Worm (Caenorhabditis elegans) whole organism, late embryonic: ENCODE data around the gene msp-64.

Experiments used
- C08G9.2 ChIP-seq: sonication (generic microtip); optimal IDR thresholded peaks from 2 replicates; lab custom pipeline; 2016; ENCODE audit warnings: mild to moderate bottlenecking, missing genetic modification characterization, moderate library complexity, missing compliant biosample characterization
- C38D4.7 ChIP-seq: fragments of 200-800 bp; sonication (Bioruptor generic); optimal IDR thresholded peaks from 2 replicates; lab custom pipeline; 2018; ENCODE audit warnings: mild to moderate bottlenecking, missing genetic modification characterization, moderate library complexity, missing compliant biosample characterization
- F13H6.1 ChIP-seq: sonication (generic microtip); optimal IDR thresholded peaks from 2 replicates; lab custom pipeline; 2016; ENCODE audit warnings: missing genetic modification characterization, missing compliant biosample characterization
- K02D7.2 ChIP-seq: sonication (generic microtip); optimal IDR thresholded peaks from 2 replicates; lab custom pipeline; 2017; ENCODE audit warnings: mild to moderate bottlenecking, missing genetic modification characterization, missing compliant biosample characterization
- T23F11.4 ChIP-seq: fragments of 200-800 bp; sonication (Bioruptor generic); optimal IDR thresholded peaks from 2 replicates; lab custom pipeline; 2018; ENCODE audit warnings: mild to moderate bottlenecking, missing genetic modification characterization, missing compliant biosample characterization
- Y22D7AL.16 ChIP-seq: sonication (generic microtip); optimal IDR thresholded peaks from 2 replicates; lab custom pipeline; 2016; ENCODE audit warnings: missing genetic modification characterization, missing compliant biosample characterization
- ama-1 ChIP-seq: fragments of 150-350 bp; optimal IDR thresholded peaks from 2 replicates; lab custom pipeline; 2014
- ceh-14 ChIP-seq: sonication (generic microtip); optimal IDR thresholded peaks from 2 replicates; lab custom pipeline; 2016; ENCODE audit warnings: missing genotype, missing genetic modification characterization, missing compliant biosample characterization
- ceh-18 ChIP-seq: sonication (generic microtip); optimal IDR thresholded peaks from 2 replicates; lab custom pipeline; 2016; ENCODE audit warnings: missing genetic modification characterization, missing compliant biosample characterization
- ceh-2 ChIP-seq: sonication (generic microtip); optimal IDR thresholded peaks from 2 replicates; lab custom pipeline; 2016; ENCODE audit warnings: missing genotype, missing genetic modification characterization, missing compliant biosample characterization
- ceh-22 ChIP-seq: sonication (generic microtip); optimal IDR thresholded peaks from 2 replicates; lab custom pipeline; 2017; ENCODE audit warnings: missing biosample characterization, missing genetic modification characterization
- ceh-24 ChIP-seq: sonication (generic microtip); optimal IDR thresholded peaks from 2 replicates; lab custom pipeline; 2016; ENCODE audit warnings: mild to moderate bottlenecking, missing genetic modification characterization, missing compliant biosample characterization
- ceh-34 ChIP-seq: sonication (generic microtip); optimal IDR thresholded peaks from 2 replicates; lab custom pipeline; 2016; ENCODE audit warnings: mild to moderate bottlenecking, missing genetic modification characterization, missing compliant biosample characterization
- ceh-45 ChIP-seq: fragments of 200-800 bp; sonication (Bioruptor generic); IDR thresholded peaks from 2 replicates; pipeline ENCODE4 v1.3.6; 2022; ENCODE audit warnings: missing genetic modification reagents, missing genetic modification characterization, missing compliant biosample characterization
- ceh-48 ChIP-seq: sonication (generic microtip); optimal IDR thresholded peaks from 2 replicates; lab custom pipeline; 2016; ENCODE audit warnings: missing genetic modification characterization, inconsistent platforms, missing compliant biosample characterization
- ceh-6 ChIP-seq: fragments of 200-800 bp; sonication (Bioruptor generic); optimal IDR thresholded peaks from 2 replicates; lab custom pipeline; 2018; ENCODE audit warnings: mild to moderate bottlenecking, missing genetic modification characterization, missing compliant biosample characterization
- che-1 ChIP-seq: sonication (generic microtip); optimal IDR thresholded peaks from 2 replicates; lab custom pipeline; 2016; ENCODE audit warnings: mild to moderate bottlenecking, missing genetic modification characterization, missing compliant biosample characterization
- dve-1 ChIP-seq: sonication (generic microtip); optimal IDR thresholded peaks from 2 replicates; lab custom pipeline; 2017; ENCODE audit warnings: antibody characterized with exemption, mild to moderate bottlenecking, missing genetic modification characterization, missing compliant biosample characterization
- elt-4 ChIP-seq: sonication (generic microtip); optimal IDR thresholded peaks from 2 replicates; lab custom pipeline; 2016; ENCODE audit warnings: missing genetic modification characterization, missing compliant biosample characterization
- ets-4 ChIP-seq: sonication (generic microtip); optimal IDR thresholded peaks from 2 replicates; lab custom pipeline; 2016; ENCODE audit warnings: missing genetic modification characterization, missing compliant biosample characterization
- fax-1 ChIP-seq: sonication (generic microtip); optimal IDR thresholded peaks from 2 replicates; lab custom pipeline; 2016; ENCODE audit warnings: missing genotype, missing genetic modification characterization, missing compliant biosample characterization
- gmeb-2 ChIP-seq: sonication (generic microtip); optimal IDR thresholded peaks from 2 replicates; lab custom pipeline; 2016; ENCODE audit warnings: missing genetic modification characterization, inconsistent platforms, missing compliant biosample characterization
- hlh-13 ChIP-seq: fragments of 200-800 bp; sonication (Bioruptor generic); optimal IDR thresholded peaks from 2 replicates; lab custom pipeline; 2018; ENCODE audit warnings: mild to moderate bottlenecking, missing genetic modification characterization, missing compliant biosample characterization
- hlh-15 ChIP-seq: sonication (generic microtip); optimal IDR thresholded peaks from 2 replicates; lab custom pipeline; 2016; ENCODE audit warnings: missing genetic modification characterization, missing compliant biosample characterization
- lin-11 ChIP-seq: fragments of 200-800 bp; sonication (Bioruptor generic); optimal IDR thresholded peaks from 2 replicates; lab custom pipeline; 2018; ENCODE audit warnings: mild to moderate bottlenecking, missing genetic modification characterization, missing compliant biosample characterization
- madf-2 ChIP-seq: sonication (generic microtip); optimal IDR thresholded peaks from 2 replicates; lab custom pipeline; 2017; ENCODE audit warnings: missing genetic modification characterization, missing compliant biosample characterization
- mec-3 ChIP-seq: sonication (generic microtip); optimal IDR thresholded peaks from 2 replicates; lab custom pipeline; 2016; ENCODE audit warnings: borderline replicate concordance, missing genetic modification characterization, missing compliant biosample characterization
- nfya-1 ChIP-seq: sonication (generic microtip); optimal IDR thresholded peaks from 2 replicates; lab custom pipeline; 2017; ENCODE audit warnings: missing genetic modification characterization, mild to moderate bottlenecking, missing compliant biosample characterization, antibody characterized with exemption, moderate library complexity
- nhr-11 ChIP-seq: fragments of 150-350 bp; optimal IDR thresholded peaks from 2 replicates; lab custom pipeline; 2014; ENCODE audit warnings: missing biosample characterization, missing genetic modification characterization
- nhr-232 ChIP-seq: sonication (generic microtip); optimal IDR thresholded peaks from 2 replicates; lab custom pipeline; 2016; ENCODE audit warnings: missing genetic modification characterization, missing compliant biosample characterization
- npax-4 ChIP-seq: sonication (generic microtip); optimal IDR thresholded peaks from 2 replicates; lab custom pipeline; 2016; ENCODE audit warnings: missing genetic modification characterization, missing compliant biosample characterization
- odd-2 ChIP-seq: sonication (generic microtip); optimal IDR thresholded peaks from 2 replicates; lab custom pipeline; 2017; ENCODE audit warnings: antibody characterized with exemption, mild to moderate bottlenecking, missing genetic modification characterization, missing compliant biosample characterization
- pag-3 ChIP-seq: sonication (generic microtip); optimal IDR thresholded peaks from 2 replicates; lab custom pipeline; 2016; ENCODE audit warnings: missing compliant biosample characterization, missing genetic modification characterization, borderline replicate concordance
- pat-9 ChIP-seq: fragments of 200-800 bp; sonication (Bioruptor generic); optimal IDR thresholded peaks from 2 replicates; lab custom pipeline; 2018; ENCODE audit warnings: mild to moderate bottlenecking, missing genetic modification characterization, moderate library complexity, missing compliant biosample characterization
- pax-1 ChIP-seq: fragments of 150-350 bp; optimal IDR thresholded peaks from 2 replicates; lab custom pipeline; 2014; ENCODE audit warnings: missing biosample characterization, missing genetic modification characterization
- pha-2 ChIP-seq: sonication (generic microtip); optimal IDR thresholded peaks from 2 replicates; lab custom pipeline; 2017; ENCODE audit warnings: mild to moderate bottlenecking, missing genetic modification characterization, missing compliant biosample characterization
- pqm-1 ChIP-seq: sonication (generic microtip); optimal IDR thresholded peaks from 2 replicates; lab custom pipeline; 2016; ENCODE audit warnings: missing genetic modification characterization, missing compliant biosample characterization
- ref-2 ChIP-seq: sonication (generic microtip); optimal IDR thresholded peaks from 2 replicates; lab custom pipeline; 2016; ENCODE audit warnings: missing genetic modification characterization, missing compliant biosample characterization
- sdc-2 ChIP-seq: sonication (generic microtip); optimal IDR thresholded peaks from 2 replicates; lab custom pipeline; 2016; ENCODE audit warnings: missing genotype, missing genetic modification characterization, missing compliant biosample characterization
- sox-2 ChIP-seq: fragments of 200-800 bp; sonication (Bioruptor generic); IDR thresholded peaks from 2 replicates; pipeline ENCODE4 v1.3.6; 2022; ENCODE audit warnings: missing genetic modification reagents, missing genetic modification characterization, missing compliant biosample characterization
- sox-4 ChIP-seq: sonication (generic microtip); optimal IDR thresholded peaks from 2 replicates; lab custom pipeline; 2017; ENCODE audit warnings: mild to moderate bottlenecking, missing genetic modification characterization, inconsistent platforms, missing compliant biosample characterization
- syd-9 ChIP-seq: sonication (generic microtip); optimal IDR thresholded peaks from 2 replicates; lab custom pipeline; 2016; ENCODE audit warnings: mild to moderate bottlenecking, missing genetic modification characterization, moderate library complexity, missing compliant biosample characterization
- tbx-2 ChIP-seq: sonication (generic microtip); optimal IDR thresholded peaks from 2 replicates; lab custom pipeline; 2016; ENCODE audit warnings: missing genetic modification characterization, missing compliant biosample characterization
- tbx-7 ChIP-seq: sonication (generic microtip); optimal IDR thresholded peaks from 2 replicates; lab custom pipeline; 2016; ENCODE audit warnings: missing genotype, missing genetic modification characterization, missing compliant biosample characterization
- unc-3 ChIP-seq, 2 experiments: fragments of 200-800 bp in 1 of 2; sonication (Bioruptor generic) in 1 of 2; sonication (generic microtip) in 1 of 2; conservative IDR thresholded peaks in 1 of 2; optimal IDR thresholded peaks in 1 of 2; 2 replicates each; pipeline versions ENCODE4 v1.3.6 to Lab custom; 2016 to 2022; ENCODE audit warnings: missing compliant biosample characterization in 2 of 2, missing genetic modification characterization in 2 of 2, missing genetic modification reagents in 1 of 2
- unc-55 ChIP-seq: sonication (generic microtip); optimal IDR thresholded peaks from 2 replicates; lab custom pipeline; 2017; ENCODE audit warnings: missing biosample characterization, missing genetic modification reagents, missing genetic modification characterization
- zip-5 ChIP-seq: sonication (generic microtip); optimal IDR thresholded peaks from 2 replicates; lab custom pipeline; 2016; ENCODE audit warnings: missing genetic modification characterization, missing compliant biosample characterization
- ztf-16 ChIP-seq: sonication (generic microtip); optimal IDR thresholded peaks from 2 replicates; lab custom pipeline; 2017; ENCODE audit warnings: missing genetic modification characterization, missing compliant biosample characterization

msp-64 gene

DNA sequence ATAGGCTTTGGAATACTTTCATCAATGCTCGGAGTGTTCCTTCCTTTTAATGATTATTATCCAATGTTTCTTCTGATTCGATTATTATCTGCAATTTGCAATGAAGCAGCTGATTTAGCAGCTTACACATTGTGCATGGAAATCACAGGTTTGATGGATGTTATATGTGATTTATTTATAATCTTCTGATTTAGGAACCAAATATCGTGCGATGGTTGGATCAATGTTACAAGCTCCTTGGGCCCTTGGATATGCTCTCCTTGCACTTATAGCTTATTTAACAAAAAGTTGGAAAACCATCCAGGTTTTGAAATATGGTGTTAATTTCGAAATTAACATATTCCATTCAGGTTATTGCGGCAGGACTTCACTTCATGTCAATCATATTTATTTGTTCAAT lies 24.6 kb downstream of the msp-64 start:
- TF ChIP-seq zip-5 (tag; lab: Kevin White, UChicago), result no peak
- no peak for TF ChIP-seq ceh-2 (tag; lab: Kevin White, UChicago)
- TF ChIP-seq ama-1 (lab: Kevin White, UChicago), result no peak
- no peak for TF ChIP-seq elt-4 (tag; lab: Kevin White, UChicago)
- TF ChIP-seq ceh-14, result no peak
- no peak for TF ChIP-seq ceh-48 (tag; lab: Kevin White, UChicago)
- TF ChIP-seq nfya-1, result no peak

DNA sequence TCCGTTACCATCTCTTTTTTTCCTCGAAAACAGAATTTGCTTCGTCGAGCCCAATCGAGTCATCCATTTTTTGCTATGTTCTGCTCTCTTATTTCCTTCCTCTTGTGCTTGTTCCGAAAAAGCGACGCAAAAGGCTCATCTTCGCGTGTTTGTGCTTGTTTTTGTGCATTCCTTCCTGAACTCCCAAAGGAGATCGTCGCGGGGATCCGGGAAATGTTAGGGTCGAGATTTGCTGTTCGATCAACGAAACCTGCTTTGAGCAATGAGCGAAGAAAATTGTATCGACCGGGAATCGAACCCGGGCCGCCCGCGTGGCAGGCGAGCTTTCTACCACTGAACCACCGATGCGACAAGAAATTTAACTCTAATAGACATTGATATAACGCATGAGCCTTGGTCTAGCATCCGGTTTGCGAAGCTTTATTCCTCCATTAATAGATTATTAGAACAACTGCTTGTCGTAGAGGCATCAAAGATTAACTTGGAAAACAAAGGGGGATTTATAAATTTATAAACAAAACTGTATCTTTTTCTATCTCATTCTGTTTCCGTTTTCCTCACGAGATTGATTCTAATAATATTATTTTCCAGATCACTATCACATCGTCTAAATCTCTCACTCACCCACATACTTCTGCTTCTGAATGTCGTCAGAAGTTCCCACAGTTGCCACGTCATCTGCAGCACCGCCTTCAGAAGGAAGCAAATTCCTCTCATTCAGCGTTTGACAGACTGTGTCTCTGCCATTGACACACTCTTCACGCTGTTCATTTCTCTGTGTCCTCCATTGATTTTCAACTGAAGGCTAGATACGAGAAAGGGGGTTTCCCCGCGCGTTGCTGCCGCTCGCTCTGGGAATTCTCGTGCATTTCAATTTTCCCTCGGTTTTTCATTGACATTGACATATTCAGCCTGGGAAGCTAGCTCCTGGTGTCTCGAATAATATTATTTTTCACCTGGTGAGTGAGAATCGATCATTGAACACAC lies 27.9 kb downstream of the msp-64 start, which contains the start of gene K05F1.6:
TSS of gene K05F1.6 (plus strand) at position 586 of the 987 bp plus-strand sequence.
- TF ChIP-seq K02D7.2 (peak; percentile 77), C08G9.2 (tag; lab: Kevin White, UChicago) (peak; percentile 54), odd-2 (tag; lab: Kevin White, UChicago) (peak; percentile 2), pag-3 (peak; percentile 24), ceh-6 (peak; percentile 44), nhr-232 (tag; lab: Kevin White, UChicago) (peak; percentile 49), gmeb-2 (peak; percentile 55), dve-1 (tag; lab: Kevin White, UChicago) (peak; percentile 73), ceh-45 (GFP tag; lab: Robert Waterston, UW) (peak; percentile 65; the same call in 1 of the 2 replicates), pax-1 (tag; lab: Kevin White, UChicago) (no peak), zip-5 (tag; lab: Kevin White, UChicago) (no peak), fax-1 (no peak), mec-3 (tag; lab: Kevin White, UChicago) (no peak), sox-4 (tag; lab: Kevin White, UChicago) (peak; percentile 67), nhr-11 (tag; lab: Kevin White, UChicago) (no peak), npax-4 (tag; lab: Kevin White, UChicago) (peak; percentile 27), ceh-34 (tag; lab: Kevin White, UChicago) (peak; percentile 28), pha-2 (peak; percentile 48), tbx-7 (tag; lab: Kevin White, UChicago) (no peak), che-1 (peak; percentile 63), hlh-15 (tag; lab: Kevin White, UChicago) (peak; percentile 17), ceh-2 (tag; lab: Kevin White, UChicago) (peak; percentile 34), C38D4.7 (GFP tag; lab: Kevin White, UChicago) (peak; percentile 67), Y22D7AL.16 (peak; percentile 53), syd-9 (tag; lab: Kevin White, UChicago) (no peak), pat-9 (tag; lab: Kevin White, UChicago) (peak; percentile 42), ztf-16 (tag; lab: Kevin White, UChicago) (peak; percentile 86), tbx-2 (tag; lab: Kevin White, UChicago) (peak; percentile 60), ceh-22 (no peak), T23F11.4 (GFP tag; lab: Kevin White, UChicago) (peak; percentile 66), ets-4 (tag; lab: Kevin White, UChicago) (peak; percentile 6), ref-2 (tag; lab: Kevin White, UChicago) (peak; percentile 41), ceh-24 (tag; lab: Kevin White, UChicago) (peak; percentile 17), pqm-1 (tag; lab: Kevin White, UChicago) (peak; percentile 44), lin-11 (tag; lab: Kevin White, UChicago) (peak; percentile 29), ceh-14 (peak; percentile 57), sox-2 (no peak), ceh-18 (peak; percentile 45), F13H6.1 (tag; lab: Kevin White, UChicago) (peak; percentile 5), unc-3 (GFP tag; conservative IDR thresholded peaks at IDR 0.05; lab: Robert Waterston, UW) (no peak; the same call in 1 of the 2 replicates), unc-3 (tag; optimal IDR thresholded peaks at IDR 0.05; lab: Kevin White, UChicago) (peak; percentile 9), sdc-2 (peak; percentile 41), madf-2 (no peak), unc-55 (peak; percentile 12), hlh-13 (GFP tag; lab: Kevin White, UChicago) (peak; percentile 39)
